Fruit fly (Drosophila melanogaster): ENCODE measurements around the gene Had1.
A peak's percentile ranks its signal among the peaks of the same experiment; 100 is the strongest.

Had1 gene

DNA sequence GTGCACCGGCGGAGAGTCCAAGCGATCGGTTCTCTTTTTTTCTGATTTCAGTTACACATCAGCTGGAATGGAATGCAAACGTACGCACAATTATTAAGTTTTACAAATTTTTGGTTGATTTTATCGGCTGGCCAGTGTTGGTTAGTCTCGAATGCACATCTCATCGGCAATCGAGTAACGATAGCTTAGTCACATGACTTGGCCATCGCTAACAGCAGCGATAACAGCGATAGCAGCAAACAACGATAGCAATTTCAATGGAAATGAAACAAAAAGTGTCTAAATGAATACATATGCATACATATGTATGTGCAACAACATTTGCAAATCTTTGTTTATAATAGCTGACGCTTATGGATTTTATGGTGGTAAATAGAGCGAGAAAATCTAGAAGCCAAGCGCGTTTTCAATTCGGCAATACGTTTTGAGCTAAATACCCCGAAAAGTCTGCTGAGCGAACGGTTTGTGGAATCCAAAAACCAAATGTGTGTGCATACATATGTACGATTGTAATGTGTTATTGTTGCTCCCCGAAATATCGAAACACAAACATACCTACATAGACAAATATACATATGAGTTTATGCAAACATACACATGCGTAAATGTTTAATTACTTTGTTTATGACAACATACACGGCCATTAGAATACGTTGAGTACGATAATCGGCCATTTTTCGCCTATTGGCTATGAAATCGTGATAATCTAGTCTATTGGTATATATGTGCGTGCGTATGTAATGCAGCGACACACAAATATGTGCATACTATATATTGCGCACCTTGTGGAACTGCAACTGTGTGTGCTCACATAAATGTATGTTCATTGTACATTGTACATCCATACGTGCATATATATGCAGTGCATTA is 11.8 kb downstream of the Had1 start, which contains the start of gene CG3632 (continued):
- TF ChIP-seq CG6791 (GFP tag; IDR thresholded peaks at IDR 0.05; ENCODE audit: partially characterized antibody) (peak; percentile 94), CG12942 (GFP tag; optimal IDR thresholded peaks at IDR 0.05) (peak; percentile 6), Ets97D (GFP tag; optimal IDR thresholded peaks at IDR 0.05) (peak; percentile 71), CG32532 (GFP tag; IDR thresholded peaks at IDR 0.05) (peak; percentile 47), run (tag; optimal IDR thresholded peaks at IDR 0.05) (no peak), row (GFP tag; IDR thresholded peaks at IDR 0.05) (peak; percentile 46), H2.0 (GFP tag; IDR thresholded peaks at IDR 0.05) (peak; percentile 28; the same call in 1 of the 2 replicates), CG3726 (GFP tag; IDR thresholded peaks at IDR 0.05) (no peak), ham (GFP tag; IDR thresholded peaks at IDR 0.05) (no peak), amos (GFP tag; IDR thresholded peaks at IDR 0.05; ENCODE audit: partially characterized antibody) (peak; percentile 90; the same call in 1 of the 2 replicates), sens (GFP tag) (peak; percentile 90), NFAT (GFP tag; IDR thresholded peaks at IDR 0.05) (peak; percentile 51; the same call in 1 of the 2 replicates), CG7556 (GFP tag; optimal IDR thresholded peaks at IDR 0.05) (no peak), CG6813 (GFP tag; optimal IDR thresholded peaks at IDR 0.05) (no peak), CG13123 (GFP tag; optimal IDR thresholded peaks at IDR 0.05) (no peak), CG11504 (tag; optimal IDR thresholded peaks at IDR 0.05) (no peak), HLH3B (GFP tag; IDR thresholded peaks at IDR 0.05) (no peak), CG10209 (GFP tag; optimal IDR thresholded peaks at IDR 0.05) (peak; percentile 2), Med (GFP tag) (peak; percentile 95), sob (GFP tag; IDR thresholded peaks at IDR 0.05) (peak; percentile 71; the same call in 1 of the 2 replicates), CG18764 (GFP tag; optimal IDR thresholded peaks at IDR 0.05) (peak; percentile 6), inv (GFP tag; IDR thresholded peaks at IDR 0.05; ENCODE audit: partially characterized antibody) (peak; percentile 68; the same call in 1 of the 2 replicates), gfzf (GFP tag; optimal IDR thresholded peaks at IDR 0.05) (peak; percentile 21), Mad (GFP tag; optimal IDR thresholded peaks at IDR 0.05) (peak; percentile 11), Eip74EF (GFP tag; optimal IDR thresholded peaks at IDR 0.05) (no peak), HLH4C (GFP tag; IDR thresholded peaks at IDR 0.05; ENCODE audit: partially characterized antibody) (peak; percentile 88), fu2 (GFP tag; optimal IDR thresholded peaks at IDR 0.05) (peak; percentile 15), ato (GFP tag; IDR thresholded peaks at IDR 0.05; ENCODE audit: partially characterized antibody) (peak; percentile 87), da (GFP tag; optimal IDR thresholded peaks at IDR 0.05) (no peak), maf-S (GFP tag; optimal IDR thresholded peaks at IDR 0.05) (peak; percentile 40), CG33213 (GFP tag; optimal IDR thresholded peaks at IDR 0.05) (peak; percentile 32), insv (GFP tag; optimal IDR thresholded peaks at IDR 0.05) (no peak), Sin3A (optimal IDR thresholded peaks at IDR 0.05) (peak; percentile 54), fd102C (GFP tag; optimal IDR thresholded peaks at IDR 0.05) (no peak), tin (GFP tag; optimal IDR thresholded peaks at IDR 0.05) (peak; percentile 51), psq (GFP tag; optimal IDR thresholded peaks at IDR 0.05) (no peak), Atf3 (GFP tag; optimal IDR thresholded peaks at IDR 0.05) (peak; percentile 3), Myb (GFP tag; optimal IDR thresholded peaks at IDR 0.05) (peak; percentile 54), CG32772 (GFP tag; IDR thresholded peaks at IDR 0.05) (no peak), CG8388 (GFP tag; optimal IDR thresholded peaks at IDR 0.05) (peak; percentile 18), CG8924 (tag; optimal IDR thresholded peaks at IDR 0.05) (peak; percentile 58), Nf-YC (tag; optimal IDR thresholded peaks at IDR 0.05) (peak; percentile 53), Aef1 (GFP tag; IDR thresholded peaks at IDR 0.05) (no peak), sug (tag; optimal IDR thresholded peaks at IDR 0.05) (peak; percentile 46), ranshi (GFP tag; IDR thresholded peaks at IDR 0.05) (peak; percentile 53; the same call in 1 of the 2 replicates), CG14710 (tag; optimal IDR thresholded peaks at IDR 0.05) (peak; percentile 34), fd96Cb (tag; optimal IDR thresholded peaks at IDR 0.05) (no peak), dati (GFP tag; IDR thresholded peaks at IDR 0.05) (no peak), CG10979 (tag; optimal IDR thresholded peaks at IDR 0.05) (no peak)

Data from whole organism, embryonic.